Fruit fly (Drosophila melanogaster): ENCODE measurements around the gene CG12499.
A peak's percentile ranks its signal among the peaks of the same experiment; 100 is the strongest.

The CG12499 gene

DNA sequence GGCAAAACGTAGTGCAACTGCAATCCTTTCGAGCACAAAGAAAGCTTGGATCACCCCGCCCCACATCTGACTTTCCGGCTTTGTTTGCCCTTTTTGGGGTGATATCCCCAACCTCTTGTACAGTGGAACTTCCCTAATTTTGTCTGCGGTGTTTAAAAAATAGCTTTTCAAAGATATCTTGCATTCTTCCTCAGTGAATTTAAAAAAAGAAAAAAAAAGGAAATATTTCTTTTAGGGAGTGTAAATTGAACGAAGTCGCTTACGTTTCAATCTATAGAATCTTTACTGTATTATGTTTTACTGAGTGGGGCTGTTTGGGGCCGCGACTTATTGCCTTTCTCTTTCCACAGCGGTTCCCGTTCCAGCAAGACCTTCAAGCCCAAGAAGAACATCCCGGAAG lies 24.8 kb downstream of the CG12499 start (continued):
- TF ChIP-seq Gug (GFP tag; IDR thresholded peaks at IDR 0.05) = peak; percentile 41; the same call in 1 of the 2 replicates
- TF ChIP-seq spab (GFP tag; optimal IDR thresholded peaks at IDR 0.05) = no peak
- TF ChIP-seq acj6 (GFP tag; optimal IDR thresholded peaks at IDR 0.05) = peak; percentile 72
- TF ChIP-seq ss (GFP tag; optimal IDR thresholded peaks at IDR 0.05) = peak in 1 of 2 experiments; percentile 39
- no peak for TF ChIP-seq CG32006 (GFP tag; optimal IDR thresholded peaks at IDR 0.05)
- TF ChIP-seq CG16779 (tag; optimal IDR thresholded peaks at IDR 0.05) = peak; percentile 27
- TF ChIP-seq cyc (GFP tag; optimal IDR thresholded peaks at IDR 0.05) = peak; percentile 84
- peak; percentile 75 for TF ChIP-seq Sox14 (GFP tag; optimal IDR thresholded peaks at IDR 0.05)
- peak; percentile 80 for TF ChIP-seq Sox102F (GFP tag; optimal IDR thresholded peaks at IDR 0.05)
- peak; percentile 87 for TF ChIP-seq CG31627 (GFP tag; optimal IDR thresholded peaks at IDR 0.05)
- TF ChIP-seq Smox (GFP tag; optimal IDR thresholded peaks at IDR 0.05) = peak; percentile 79
- TF ChIP-seq Blimp-1 (GFP tag; optimal IDR thresholded peaks at IDR 0.05) = peak; percentile 33
- TF ChIP-seq Met (GFP tag; optimal IDR thresholded peaks at IDR 0.05) = peak; percentile 84
- TF ChIP-seq topi (GFP tag; optimal IDR thresholded peaks at IDR 0.05) = peak; percentile 83
- TF ChIP-seq Ets96B (tag; optimal IDR thresholded peaks at IDR 0.05) = peak; percentile 55
- TF ChIP-seq CG6792 (GFP tag; optimal IDR thresholded peaks at IDR 0.05) = peak; percentile 80
- peak; percentile 61 for TF ChIP-seq CG3032 (tag; optimal IDR thresholded peaks at IDR 0.05)
- TF ChIP-seq CG6163 (GFP tag; IDR thresholded peaks at IDR 0.05) = peak; percentile 86
- no peak for TF ChIP-seq fkh (GFP tag; optimal IDR thresholded peaks at IDR 0.05)
- TF ChIP-seq fd85E (GFP tag; optimal IDR thresholded peaks at IDR 0.05) = no peak
- peak; percentile 95 for TF ChIP-seq svp (GFP tag)
- TF ChIP-seq vri (GFP tag; optimal IDR thresholded peaks at IDR 0.05) = peak; percentile 45
- no peak for TF ChIP-seq Hr38 (GFP tag; optimal IDR thresholded peaks at IDR 0.05)

dm6 chr3R:22420911-22421310 lies 25.5 kb downstream of the CG12499 start, which contains the start of the genes Nop56 and mats:
Gene Nop56, minus strand, starts transcription at chr3R:22421068.
Gene mats, plus strand, starts transcription at chr3R:22421161.
- TF ChIP-seq Sox14 (GFP tag; optimal IDR thresholded peaks at IDR 0.05) (peak; percentile 41), svp (GFP tag) (peak; percentile 70), salr (GFP tag; optimal IDR thresholded peaks at IDR 0.05) (peak in 1 of 2 experiments; percentile 1), fkh (GFP tag; optimal IDR thresholded peaks at IDR 0.05) (peak; percentile 7), lz (GFP tag; optimal IDR thresholded peaks at IDR 0.05) (no peak), Eip78C (GFP tag) (peak; percentile 55), topi (GFP tag; optimal IDR thresholded peaks at IDR 0.05) (peak; percentile 26), vri (GFP tag; optimal IDR thresholded peaks at IDR 0.05) (peak; percentile 46), CG8119 (GFP tag; IDR thresholded peaks at IDR 0.05) (no peak), CG6276 (GFP tag; optimal IDR thresholded peaks at IDR 0.05) (no peak), Gug (GFP tag; IDR thresholded peaks at IDR 0.05) (no peak), Eip93F (GFP tag; optimal IDR thresholded peaks at IDR 0.05) (peak; percentile 14)

DNA sequence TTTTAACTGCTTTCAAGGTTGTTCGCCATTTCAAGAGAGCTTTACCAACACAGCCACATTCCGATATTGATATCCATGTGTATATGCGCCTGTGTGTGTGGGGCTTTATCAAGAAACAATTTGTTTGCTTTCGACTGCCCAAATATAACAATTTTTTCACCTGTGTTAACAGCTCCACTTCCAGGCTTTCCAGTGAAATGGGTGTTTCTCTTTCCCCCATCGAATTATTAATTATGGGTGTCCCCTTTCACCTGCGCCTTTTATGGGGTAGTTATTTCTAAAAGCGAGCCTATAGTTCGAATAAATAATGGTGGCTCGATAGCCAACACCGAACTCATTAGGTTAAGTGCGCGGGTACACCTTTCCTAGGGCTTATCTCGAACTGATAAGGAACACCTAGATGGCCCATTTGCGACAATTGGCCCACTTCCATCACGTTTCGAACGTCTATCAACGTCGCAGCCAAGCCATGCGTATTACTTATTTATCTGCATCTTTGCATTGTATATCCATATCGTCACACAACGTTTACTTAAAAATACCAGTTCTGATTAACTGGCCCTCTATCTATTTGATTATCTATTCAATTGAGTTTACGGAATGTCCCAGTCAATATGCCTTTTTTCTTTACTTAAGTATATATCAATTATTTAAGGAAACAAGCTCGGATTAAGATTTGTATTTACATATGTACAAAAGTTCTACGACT lies 34.4 kb downstream of the CG12499 start:
- TF ChIP-seq CG10669 (GFP tag; optimal IDR thresholded peaks at IDR 0.05) (no peak), svp (GFP tag) (peak; percentile 73), fd59A (GFP tag; optimal IDR thresholded peaks at IDR 0.05) (no peak), Lpt (GFP tag; optimal IDR thresholded peaks at IDR 0.05) (no peak), CG6276 (GFP tag; optimal IDR thresholded peaks at IDR 0.05) (no peak), net (GFP tag; optimal IDR thresholded peaks at IDR 0.05) (no peak), CG6792 (GFP tag; optimal IDR thresholded peaks at IDR 0.05) (no peak), Eip78C (GFP tag) (peak; percentile 27), OdsH (GFP tag; optimal IDR thresholded peaks at IDR 0.05) (no peak), CG8319 (GFP tag; optimal IDR thresholded peaks at IDR 0.05) (no peak), esn (GFP tag; optimal IDR thresholded peaks at IDR 0.05) (no peak), fkh (GFP tag; optimal IDR thresholded peaks at IDR 0.05) (peak; percentile 86), Gug (GFP tag; IDR thresholded peaks at IDR 0.05) (no peak), eg (GFP tag; IDR thresholded peaks at IDR 0.05) (no peak), Ets96B (tag; optimal IDR thresholded peaks at IDR 0.05) (no peak), Sox102F (GFP tag; optimal IDR thresholded peaks at IDR 0.05) (no peak), salr (GFP tag; optimal IDR thresholded peaks at IDR 0.05) (no peak), CG8632 (GFP tag; optimal IDR thresholded peaks at IDR 0.05) (no peak), Ets21C (GFP tag; optimal IDR thresholded peaks at IDR 0.05) (no peak), CG11294 (GFP tag; IDR thresholded peaks at IDR 0.05) (no peak), ss (GFP tag; optimal IDR thresholded peaks at IDR 0.05) (no peak), CG7368 (GFP tag; optimal IDR thresholded peaks at IDR 0.05) (no peak), topi (GFP tag; optimal IDR thresholded peaks at IDR 0.05) (no peak), CG1621 (tag; optimal IDR thresholded peaks at IDR 0.05) (no peak), vri (GFP tag; optimal IDR thresholded peaks at IDR 0.05) (peak; percentile 27), CG6854 (GFP tag; optimal IDR thresholded peaks at IDR 0.05) (no peak), cyc (GFP tag; optimal IDR thresholded peaks at IDR 0.05) (no peak), Blimp-1 (GFP tag; optimal IDR thresholded peaks at IDR 0.05) (no peak), lz (GFP tag; optimal IDR thresholded peaks at IDR 0.05) (no peak), Hr39 (GFP tag; optimal IDR thresholded peaks at IDR 0.05) (no peak)
